Worm (Caenorhabditis elegans) whole organism, L3 larva: ENCODE results near the gene arc-1.

Experiments
- R02D3.7 ChIP-seq: fragments of 150-350 bp; optimal IDR thresholded peaks from 2 replicates; lab custom pipeline; 2014; ENCODE audit warnings: missing biosample characterization, missing genetic modification characterization
- ZK546.5 ChIP-seq: sonication (generic microtip); optimal IDR thresholded peaks from 2 replicates; lab custom pipeline; 2017; ENCODE audit warnings: missing biosample characterization, missing genetic modification characterization
- aly-2 ChIP-seq: fragments of 150-350 bp; optimal IDR thresholded peaks from 2 replicates; lab custom pipeline; 2014; ENCODE audit warnings: missing biosample characterization, missing genetic modification characterization
- ama-1 ChIP-seq: fragments of 150-350 bp; optimal IDR thresholded peaks from 2 replicates; lab custom pipeline; 2018
- ceh-16 ChIP-seq: sonication (generic microtip); optimal IDR thresholded peaks from 2 replicates; lab custom pipeline; 2017; ENCODE audit warnings: missing biosample characterization, missing genetic modification characterization
- ceh-28 ChIP-seq: fragments of 150-350 bp; optimal IDR thresholded peaks from 2 replicates; lab custom pipeline; 2014; ENCODE audit warnings: missing biosample characterization, missing genetic modification reagents, missing genetic modification characterization
- ceh-82 ChIP-seq: fragments of 150-350 bp; optimal IDR thresholded peaks from 2 replicates; lab custom pipeline; 2014; ENCODE audit warnings: missing biosample characterization, missing genetic modification characterization
- ceh-9 ChIP-seq: sonication (generic microtip); optimal IDR thresholded peaks from 2 replicates; lab custom pipeline; 2018; ENCODE audit warnings: missing biosample characterization, missing genetic modification characterization
- daf-12 ChIP-seq: fragments of 150-350 bp; optimal IDR thresholded peaks from 2 replicates; lab custom pipeline; 2014; ENCODE audit warnings: missing biosample characterization, missing genetic modification reagents, missing genetic modification characterization
- egl-5 ChIP-seq: fragments of 150-350 bp; optimal IDR thresholded peaks from 2 replicates; lab custom pipeline; 2017; ENCODE audit warnings: missing biosample characterization, missing genetic modification reagents, missing genetic modification characterization, inconsistent platforms
- elt-2 ChIP-seq: sonication (generic microtip); optimal IDR thresholded peaks from 2 replicates; lab custom pipeline; 2016; ENCODE audit warnings: missing genetic modification reagents, mild to moderate bottlenecking, missing genetic modification characterization, missing compliant biosample characterization
- elt-3 ChIP-seq, 3 experiments: fragments of 150-350 bp in 1 of 3; sonication (generic microtip) in 2 of 3; optimal IDR thresholded peaks; 2 replicates in 2 of 3; 4 replicates in 1 of 3; lab custom pipeline; 2014 to 2017; ENCODE audit warnings: missing biosample characterization in 3 of 3, missing genetic modification characterization in 3 of 3
- eor-1 ChIP-seq, 2 experiments: fragments of 150-350 bp; optimal IDR thresholded peaks; 2 replicates each; lab custom pipeline; 2014 to 2018; ENCODE audit warnings: missing biosample characterization in 2 of 2, missing genetic modification characterization in 2 of 2
- fkh-10 ChIP-seq: sonication (generic microtip); optimal IDR thresholded peaks from 2 replicates; lab custom pipeline; 2017; ENCODE audit warnings: missing biosample characterization, missing genetic modification reagents, missing genetic modification characterization
- fos-1 ChIP-seq: fragments of 150-350 bp; optimal IDR thresholded peaks from 2 replicates; lab custom pipeline; 2014; ENCODE audit warnings: missing biosample characterization, missing genetic modification characterization
- lin-15B ChIP-seq: fragments of 150-350 bp; optimal IDR thresholded peaks from 2 replicates; lab custom pipeline; 2014; ENCODE audit warnings: missing biosample characterization, missing genetic modification characterization
- lsy-12 ChIP-seq: sonication (generic microtip); optimal IDR thresholded peaks from 2 replicates; lab custom pipeline; 2016; ENCODE audit warnings: mild to moderate bottlenecking, missing genetic modification characterization, missing compliant biosample characterization
- mdl-1 ChIP-seq: fragments of 150-350 bp; optimal IDR thresholded peaks from 2 replicates; lab custom pipeline; 2014; ENCODE audit warnings: missing biosample characterization, missing genetic modification characterization
- mml-1 ChIP-seq: fragments of 150-350 bp; sonication (generic microtip); optimal IDR thresholded peaks from 3 replicates; lab custom pipeline; 2014; ENCODE audit warnings: missing biosample characterization, missing genetic modification characterization
- nfya-1 ChIP-seq: sonication (generic microtip); optimal IDR thresholded peaks from 2 replicates; lab custom pipeline; 2017; ENCODE audit warnings: missing genetic modification characterization, mild to moderate bottlenecking, missing compliant biosample characterization, antibody characterized with exemption, moderate library complexity; ENCODE audit not compliant: insufficient read depth
- nhr-11 ChIP-seq: fragments of 150-350 bp; optimal IDR thresholded peaks from 2 replicates; lab custom pipeline; 2014; ENCODE audit warnings: missing biosample characterization, missing genetic modification characterization
- nhr-12 ChIP-seq: fragments of 150-350 bp; optimal IDR thresholded peaks from 2 replicates; lab custom pipeline; 2014; ENCODE audit warnings: missing biosample characterization, missing genetic modification characterization
- nhr-23 ChIP-seq: fragments of 150-350 bp; optimal IDR thresholded peaks from 2 replicates; lab custom pipeline; 2014; ENCODE audit warnings: missing biosample characterization, missing genetic modification reagents, missing genetic modification characterization
- nhr-237 ChIP-seq: fragments of 150-350 bp; optimal IDR thresholded peaks from 2 replicates; lab custom pipeline; 2014; ENCODE audit warnings: missing biosample characterization, missing genetic modification characterization
- nhr-25 ChIP-seq: sonication (generic microtip); optimal IDR thresholded peaks from 2 replicates; lab custom pipeline; 2017; ENCODE audit warnings: missing biosample characterization, missing genetic modification characterization
- nhr-43 ChIP-seq: sonication (generic microtip); optimal IDR thresholded peaks from 2 replicates; lab custom pipeline; 2016; ENCODE audit warnings: mild to moderate bottlenecking, missing genetic modification characterization, missing compliant biosample characterization; ENCODE audit not compliant: poor library complexity, severe bottlenecking
- nhr-67 ChIP-seq: fragments of 150-350 bp; optimal IDR thresholded peaks from 2 replicates; lab custom pipeline; 2014; ENCODE audit warnings: missing biosample characterization, missing genetic modification characterization
- nhr-76 ChIP-seq: fragments of 150-350 bp; sonication (generic microtip); optimal IDR thresholded peaks from 5 replicates; lab custom pipeline; 2014; ENCODE audit warnings: missing biosample characterization, missing genetic modification characterization
- nhr-77 ChIP-seq: fragments of 150-350 bp; optimal IDR thresholded peaks from 2 replicates; lab custom pipeline; 2014; ENCODE audit warnings: missing biosample characterization, missing genetic modification characterization
- pha-4 ChIP-seq: fragments of 150-350 bp; optimal IDR thresholded peaks from 2 replicates; lab custom pipeline; 2014; ENCODE audit warnings: missing biosample characterization, missing genetic modification reagents, missing genetic modification characterization
- pqm-1 ChIP-seq: fragments of 150-350 bp; optimal IDR thresholded peaks from 2 replicates; lab custom pipeline; 2017; ENCODE audit warnings: missing biosample characterization, missing genetic modification characterization, inconsistent platforms
- sea-2 ChIP-seq: fragments of 150-350 bp; sonication (generic microtip); optimal IDR thresholded peaks from 4 replicates; lab custom pipeline; 2014; ENCODE audit warnings: missing biosample characterization, missing genetic modification reagents, missing genetic modification characterization
- snpc-4 ChIP-seq: fragments of 150-350 bp; optimal IDR thresholded peaks from 2 replicates; lab custom pipeline; 2014; ENCODE audit warnings: missing biosample characterization, missing genetic modification characterization
- tbx-2 ChIP-seq: sonication (generic microtip); optimal IDR thresholded peaks from 2 replicates; lab custom pipeline; 2016; ENCODE audit warnings: mild to moderate bottlenecking, missing genetic modification characterization, missing compliant biosample characterization
- unc-39 ChIP-seq: sonication (generic microtip); optimal IDR thresholded peaks from 4 replicates; lab custom pipeline; 2017; ENCODE audit warnings: missing biosample characterization, missing genetic modification characterization
- unc-62 ChIP-seq: fragments of 150-350 bp; sonication (generic microtip); optimal IDR thresholded peaks from 4 replicates; lab custom pipeline; 2014; ENCODE audit warnings: missing biosample characterization, missing genetic modification reagents, missing genetic modification characterization
- zag-1 ChIP-seq: fragments of 150-350 bp; optimal IDR thresholded peaks from 2 replicates; lab custom pipeline; 2014; ENCODE audit warnings: missing biosample characterization, missing genetic modification characterization
- ztf-4 ChIP-seq: fragments of 150-350 bp; optimal IDR thresholded peaks from 2 replicates; lab custom pipeline; 2014; ENCODE audit warnings: missing biosample characterization, missing genetic modification characterization

arc-1 gene

DNA sequence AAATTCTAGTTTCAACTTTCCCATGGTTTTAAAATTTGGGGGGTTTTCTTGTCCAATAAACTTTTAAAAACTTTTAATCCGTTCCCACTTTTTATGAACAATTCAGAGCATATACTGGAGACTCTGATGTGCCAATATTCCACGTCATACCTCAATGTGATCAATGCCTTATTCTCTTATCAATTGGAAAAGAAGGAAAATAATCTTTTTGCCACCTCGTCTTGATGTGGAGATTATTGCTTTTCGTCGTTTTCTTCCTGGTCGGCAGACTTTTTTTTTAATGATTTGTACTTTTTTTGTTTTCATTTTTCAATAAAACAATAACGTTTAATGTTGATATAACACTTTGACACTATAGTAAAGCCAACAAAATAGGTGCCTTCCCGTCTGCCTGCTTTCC is 2.7 kb downstream of the arc-1 start:
- no peak for TF ChIP-seq nhr-25
- TF ChIP-seq sea-2 (GFP tag; lab: Kevin White, UChicago) = no peak
- peak; percentile 50 for TF ChIP-seq pqm-1
- TF ChIP-seq ceh-28 (tag; lab: Kevin White, UChicago) = no peak
- TF ChIP-seq elt-2 (tag; lab: Kevin White, UChicago) = peak; percentile 67

ce11 chrII:9679842-9680241 is 5.1 kb downstream of the arc-1 start:
- TF ChIP-seq ceh-9 (no peak), nhr-76 (no peak), elt-2 (tag; lab: Kevin White, UChicago) (no peak), ceh-28 (tag; lab: Kevin White, UChicago) (no peak), nfya-1 (tag; lab: Kevin White, UChicago) (no peak), tbx-2 (tag; lab: Kevin White, UChicago) (no peak), mml-1 (tag; lab: Kevin White, UChicago) (no peak), nhr-77 (no peak), ztf-4 (no peak), lsy-12 (tag; lab: Kevin White, UChicago) (no peak), nhr-237 (tag; lab: Kevin White, UChicago) (no peak), unc-62 (GFP tag; lab: Kevin White, UChicago) (no peak), elt-3 (tag; optimal IDR thresholded peaks at IDR 0.05; lab: Kevin White, UChicago) (no peak), daf-12 (tag; lab: Kevin White, UChicago) (no peak), zag-1 (tag; lab: Kevin White, UChicago) (no peak)

- TF ChIP-seq mml-1 (tag; lab: Kevin White, UChicago) (no peak), nhr-67 (tag; lab: Kevin White, UChicago) (no peak)
- TF ChIP-seq, all 47 proteins: peak for 0
These were observed 5.7 kb downstream of the arc-1 start, which contains the start of gene ZK1320.13 for ce11 chrII:9680493-9680892. TSS of gene ZK1320.13 (plus strand) at chrII:9680793.

DNA sequence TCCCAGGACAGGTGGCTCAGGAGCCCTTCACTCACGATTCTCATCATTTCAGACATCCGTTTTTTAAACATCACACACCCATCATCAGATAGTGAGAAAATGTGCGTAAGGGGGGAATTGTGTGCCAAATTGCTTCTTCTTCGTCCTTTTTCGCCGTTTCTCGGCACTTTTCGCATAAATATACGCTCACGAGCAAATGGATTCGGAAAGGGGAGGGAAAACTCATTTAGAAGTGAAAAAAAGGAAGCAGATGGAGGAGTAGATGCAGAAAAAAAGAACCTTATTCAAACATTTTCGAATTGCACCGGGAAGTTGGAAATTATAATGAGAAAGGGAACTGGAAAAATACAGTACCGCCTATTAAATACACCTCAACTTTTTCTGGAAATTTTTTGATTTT is 7.3 kb downstream of the arc-1 start:
- TF ChIP-seq sea-2 (GFP tag; lab: Kevin White, UChicago) (no peak), ceh-28 (tag; lab: Kevin White, UChicago) (no peak), tbx-2 (tag; lab: Kevin White, UChicago) (no peak), aly-2 (tag; lab: Kevin White, UChicago) (no peak), fkh-10 (GFP tag; lab: Kevin White, UChicago) (peak; percentile 68), ceh-9 (no peak)

DNA sequence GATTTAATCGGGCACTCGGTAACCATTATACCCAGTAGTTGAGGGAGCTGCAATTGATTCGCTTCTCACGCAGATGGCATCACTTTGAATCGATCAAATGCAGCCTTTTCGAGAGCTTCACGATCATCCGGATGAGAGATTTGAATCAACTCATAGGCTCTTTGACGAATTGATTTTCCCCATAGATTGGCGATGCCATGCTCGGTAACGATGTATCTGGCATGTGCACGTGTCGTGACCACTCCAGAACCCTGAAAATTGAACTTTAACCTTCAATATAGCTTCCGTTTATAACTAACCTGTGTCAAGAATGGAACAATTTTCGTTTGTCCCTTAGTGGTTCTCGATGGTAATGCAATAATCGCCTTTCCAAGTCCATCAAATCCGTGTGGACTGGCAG is 9.4 kb downstream of the arc-1 start:
- peak; percentile 50 for TF ChIP-seq ama-1 (lab: Kevin White, UChicago)
- no peak for TF ChIP-seq nhr-23 (tag; lab: Kevin White, UChicago)

DNA sequence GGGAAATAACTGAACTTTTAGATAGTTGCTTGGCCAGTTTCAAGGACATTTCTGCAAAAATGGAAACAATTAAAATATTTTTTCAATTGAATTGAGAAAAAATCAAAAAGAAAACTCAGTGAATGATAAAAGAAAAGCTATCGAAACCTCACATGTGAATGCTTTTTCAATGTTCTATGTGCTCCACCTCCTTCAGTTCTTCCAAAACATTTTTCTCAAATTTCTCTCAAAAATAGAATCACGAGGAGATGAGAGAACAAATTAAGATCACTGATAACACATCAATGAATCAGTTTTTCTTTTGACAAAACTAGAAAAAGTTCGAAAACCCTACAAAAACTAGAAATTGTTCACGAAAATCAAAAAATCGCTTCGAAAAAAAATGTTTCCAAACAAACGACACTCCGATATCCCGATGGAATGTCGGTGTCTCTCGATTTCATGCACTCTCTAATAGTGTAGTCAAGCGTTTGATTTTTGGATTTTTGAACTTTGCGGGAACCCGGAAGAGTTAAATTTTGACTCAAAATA is 11.9 kb downstream of the arc-1 start, which contains the start of gene ZK1320.9:
TSS of gene ZK1320.9 (minus strand) at position 51 of the 531 bp plus-strand sequence.
- no peak for TF ChIP-seq ceh-16
- no peak for TF ChIP-seq egl-5 (tag; lab: Kevin White, UChicago)
- peak; percentile 13 for TF ChIP-seq lin-15B
- TF ChIP-seq ztf-4 = no peak
- TF ChIP-seq pqm-1 = no peak
- no peak for TF ChIP-seq nhr-43 (tag; lab: Kevin White, UChicago)
- TF ChIP-seq ZK546.5 (tag; lab: Kevin White, UChicago) = no peak
- TF ChIP-seq elt-2 (tag; lab: Kevin White, UChicago) = peak; percentile 50
- no peak for TF ChIP-seq fos-1 (tag; lab: Kevin White, UChicago)
- no peak for TF ChIP-seq nhr-11 (tag; lab: Kevin White, UChicago)
- no peak for TF ChIP-seq fkh-10 (GFP tag; lab: Kevin White, UChicago)
- TF ChIP-seq ceh-82 (tag; lab: Kevin White, UChicago) = no peak
- TF ChIP-seq unc-39 (tag; lab: Kevin White, UChicago) = no peak
- no peak for TF ChIP-seq elt-3 (tag; optimal IDR thresholded peaks at IDR 0.05; lab: Kevin White, UChicago)
- TF ChIP-seq nhr-25 = peak; percentile 18
- no peak for TF ChIP-seq tbx-2 (tag; lab: Kevin White, UChicago)
- TF ChIP-seq daf-12 (tag; lab: Kevin White, UChicago) = no peak
- no peak for TF ChIP-seq snpc-4 (tag; lab: Kevin White, UChicago)
- peak; percentile 33 for TF ChIP-seq pha-4
- TF ChIP-seq nhr-77 = no peak
- no peak for TF ChIP-seq eor-1 (tag; optimal IDR thresholded peaks at IDR 0.05; lab: Kevin White, UChicago)
- no peak for TF ChIP-seq nhr-12 (tag; lab: Kevin White, UChicago)
- TF ChIP-seq zag-1 (tag; lab: Kevin White, UChicago) = no peak
- TF ChIP-seq lsy-12 (tag; lab: Kevin White, UChicago) = no peak
- TF ChIP-seq ceh-28 (tag; lab: Kevin White, UChicago) = no peak
- TF ChIP-seq mdl-1 (tag; lab: Kevin White, UChicago) = no peak
- TF ChIP-seq ceh-9 = no peak
- TF ChIP-seq unc-62 (GFP tag; lab: Kevin White, UChicago) = no peak
- TF ChIP-seq ama-1 (lab: Kevin White, UChicago) = no peak
- TF ChIP-seq nhr-76 = peak; percentile 59
- TF ChIP-seq R02D3.7 (tag; lab: Kevin White, UChicago) = no peak
